Fruit fly (Drosophila melanogaster): Measurements from ENCODE around the gene Or85f.

dm6 chr3R:9348379-9348721, 49.6 kb upstream of the Or85f start:
- TF ChIP-seq CG9948 (tag; optimal IDR thresholded peaks at IDR 0.05) (no peak), Pif1A (GFP tag; optimal IDR thresholded peaks at IDR 0.05) (no peak), Pif1B (GFP tag; optimal IDR thresholded peaks at IDR 0.05) (no peak), rn (GFP tag; IDR thresholded peaks at IDR 0.05) (no peak), D1 (tag; optimal IDR thresholded peaks at IDR 0.05) (no peak), CG15710 (tag; optimal IDR thresholded peaks at IDR 0.05) (no peak), EcR (GFP tag; optimal IDR thresholded peaks at IDR 0.05) (peak; percentile 72), CG10348 (GFP tag; IDR thresholded peaks at IDR 0.05) (no peak), CG4496 (GFP tag; IDR thresholded peaks at IDR 0.05) (no peak)

Measured in whole organism, pupa.